Worm (Caenorhabditis elegans) whole organism, L3 larva: Measurements from ENCODE around the gene abcf-1.

Experiments used
- ZK546.5 ChIP-seq: sonication (generic microtip); optimal IDR thresholded peaks from 2 replicates; lab custom pipeline; 2017; ENCODE audit warnings: missing biosample characterization, missing genetic modification characterization
- aly-2 ChIP-seq: fragments of 150-350 bp; optimal IDR thresholded peaks from 2 replicates; lab custom pipeline; 2014; ENCODE audit warnings: missing biosample characterization, missing genetic modification characterization
- ama-1 ChIP-seq: fragments of 150-350 bp; optimal IDR thresholded peaks from 2 replicates; lab custom pipeline; 2018
- ceh-16 ChIP-seq: sonication (generic microtip); optimal IDR thresholded peaks from 2 replicates; lab custom pipeline; 2017; ENCODE audit warnings: missing biosample characterization, missing genetic modification characterization
- ceh-28 ChIP-seq: fragments of 150-350 bp; optimal IDR thresholded peaks from 2 replicates; lab custom pipeline; 2014; ENCODE audit warnings: missing biosample characterization, missing genetic modification reagents, missing genetic modification characterization
- ceh-82 ChIP-seq: fragments of 150-350 bp; optimal IDR thresholded peaks from 2 replicates; lab custom pipeline; 2014; ENCODE audit warnings: missing biosample characterization, missing genetic modification characterization
- ceh-9 ChIP-seq: sonication (generic microtip); optimal IDR thresholded peaks from 2 replicates; lab custom pipeline; 2018; ENCODE audit warnings: missing biosample characterization, missing genetic modification characterization
- daf-12 ChIP-seq: fragments of 150-350 bp; optimal IDR thresholded peaks from 2 replicates; lab custom pipeline; 2014; ENCODE audit warnings: missing biosample characterization, missing genetic modification reagents, missing genetic modification characterization
- egl-27 ChIP-seq: sonication (generic microtip); optimal IDR thresholded peaks from 4 replicates; lab custom pipeline; 2017; ENCODE audit warnings: missing biosample characterization, missing genetic modification reagents, missing genetic modification characterization
- egl-5 ChIP-seq: fragments of 150-350 bp; optimal IDR thresholded peaks from 2 replicates; lab custom pipeline; 2017; ENCODE audit warnings: missing biosample characterization, missing genetic modification reagents, missing genetic modification characterization, inconsistent platforms
- elt-1 ChIP-seq: fragments of 150-350 bp; optimal IDR thresholded peaks from 2 replicates; lab custom pipeline; 2014; ENCODE audit warnings: missing biosample characterization, missing genetic modification characterization
- elt-2 ChIP-seq: sonication (generic microtip); optimal IDR thresholded peaks from 2 replicates; lab custom pipeline; 2016; ENCODE audit warnings: missing genetic modification reagents, mild to moderate bottlenecking, missing genetic modification characterization, missing compliant biosample characterization
- eor-1 ChIP-seq, 2 experiments: fragments of 150-350 bp; optimal IDR thresholded peaks; 2 replicates each; lab custom pipeline; 2014 to 2018; ENCODE audit warnings: missing biosample characterization in 2 of 2, missing genetic modification characterization in 2 of 2
- fkh-10 ChIP-seq: sonication (generic microtip); optimal IDR thresholded peaks from 2 replicates; lab custom pipeline; 2017; ENCODE audit warnings: missing biosample characterization, missing genetic modification reagents, missing genetic modification characterization
- fos-1 ChIP-seq: fragments of 150-350 bp; optimal IDR thresholded peaks from 2 replicates; lab custom pipeline; 2014; ENCODE audit warnings: missing biosample characterization, missing genetic modification characterization
- hmg-11 ChIP-seq: sonication (generic microtip); optimal IDR thresholded peaks from 2 replicates; lab custom pipeline; 2016; ENCODE audit warnings: missing genetic modification characterization, missing compliant biosample characterization
- jun-1 ChIP-seq: fragments of 150-350 bp; optimal IDR thresholded peaks from 2 replicates; lab custom pipeline; 2014; ENCODE audit warnings: missing biosample characterization, missing genetic modification reagents, missing genetic modification characterization
- lin-15B ChIP-seq: fragments of 150-350 bp; optimal IDR thresholded peaks from 2 replicates; lab custom pipeline; 2014; ENCODE audit warnings: missing biosample characterization, missing genetic modification characterization
- lin-39 ChIP-seq: fragments of 150-350 bp; optimal IDR thresholded peaks from 2 replicates; lab custom pipeline; 2018; ENCODE audit warnings: missing biosample characterization, missing genetic modification reagents, missing genetic modification characterization
- lsy-12 ChIP-seq: sonication (generic microtip); optimal IDR thresholded peaks from 2 replicates; lab custom pipeline; 2016; ENCODE audit warnings: mild to moderate bottlenecking, missing genetic modification characterization, missing compliant biosample characterization
- mdl-1 ChIP-seq: fragments of 150-350 bp; optimal IDR thresholded peaks from 2 replicates; lab custom pipeline; 2014; ENCODE audit warnings: missing biosample characterization, missing genetic modification characterization
- mml-1 ChIP-seq: fragments of 150-350 bp; sonication (generic microtip); optimal IDR thresholded peaks from 3 replicates; lab custom pipeline; 2014; ENCODE audit warnings: missing biosample characterization, missing genetic modification characterization
- nfya-1 ChIP-seq: sonication (generic microtip); optimal IDR thresholded peaks from 2 replicates; lab custom pipeline; 2017; ENCODE audit warnings: missing genetic modification characterization, mild to moderate bottlenecking, missing compliant biosample characterization, antibody characterized with exemption, moderate library complexity; ENCODE audit not compliant: insufficient read depth
- nhr-11 ChIP-seq: fragments of 150-350 bp; optimal IDR thresholded peaks from 2 replicates; lab custom pipeline; 2014; ENCODE audit warnings: missing biosample characterization, missing genetic modification characterization
- nhr-12 ChIP-seq: fragments of 150-350 bp; optimal IDR thresholded peaks from 2 replicates; lab custom pipeline; 2014; ENCODE audit warnings: missing biosample characterization, missing genetic modification characterization
- nhr-237 ChIP-seq: fragments of 150-350 bp; optimal IDR thresholded peaks from 2 replicates; lab custom pipeline; 2014; ENCODE audit warnings: missing biosample characterization, missing genetic modification characterization
- nhr-25 ChIP-seq: sonication (generic microtip); optimal IDR thresholded peaks from 2 replicates; lab custom pipeline; 2017; ENCODE audit warnings: missing biosample characterization, missing genetic modification characterization
- nhr-28 ChIP-seq: fragments of 150-350 bp; optimal IDR thresholded peaks from 2 replicates; lab custom pipeline; 2014; ENCODE audit warnings: missing biosample characterization, missing genetic modification characterization
- nhr-43 ChIP-seq: sonication (generic microtip); optimal IDR thresholded peaks from 2 replicates; lab custom pipeline; 2016; ENCODE audit warnings: mild to moderate bottlenecking, missing genetic modification characterization, missing compliant biosample characterization; ENCODE audit not compliant: poor library complexity, severe bottlenecking
- nhr-77 ChIP-seq: fragments of 150-350 bp; optimal IDR thresholded peaks from 2 replicates; lab custom pipeline; 2014; ENCODE audit warnings: missing biosample characterization, missing genetic modification characterization
- pha-4 ChIP-seq: fragments of 150-350 bp; optimal IDR thresholded peaks from 2 replicates; lab custom pipeline; 2014; ENCODE audit warnings: missing biosample characterization, missing genetic modification reagents, missing genetic modification characterization
- pqm-1 ChIP-seq: fragments of 150-350 bp; optimal IDR thresholded peaks from 2 replicates; lab custom pipeline; 2017; ENCODE audit warnings: missing biosample characterization, missing genetic modification characterization, inconsistent platforms
- sea-2 ChIP-seq: fragments of 150-350 bp; sonication (generic microtip); optimal IDR thresholded peaks from 4 replicates; lab custom pipeline; 2014; ENCODE audit warnings: missing biosample characterization, missing genetic modification reagents, missing genetic modification characterization
- tbx-2 ChIP-seq: sonication (generic microtip); optimal IDR thresholded peaks from 2 replicates; lab custom pipeline; 2016; ENCODE audit warnings: mild to moderate bottlenecking, missing genetic modification characterization, missing compliant biosample characterization
- unc-39 ChIP-seq: sonication (generic microtip); optimal IDR thresholded peaks from 4 replicates; lab custom pipeline; 2017; ENCODE audit warnings: missing biosample characterization, missing genetic modification characterization
- unc-62 ChIP-seq: fragments of 150-350 bp; sonication (generic microtip); optimal IDR thresholded peaks from 4 replicates; lab custom pipeline; 2014; ENCODE audit warnings: missing biosample characterization, missing genetic modification reagents, missing genetic modification characterization
- zag-1 ChIP-seq: fragments of 150-350 bp; optimal IDR thresholded peaks from 2 replicates; lab custom pipeline; 2014; ENCODE audit warnings: missing biosample characterization, missing genetic modification characterization

The abcf-1 gene

ce11 chrV:12780248-12780647 is 17.1 kb upstream of the abcf-1 start:
- TF ChIP-seq hmg-11 (tag; lab: Kevin White, UChicago) = peak; percentile 64
- TF ChIP-seq ceh-28 (tag; lab: Kevin White, UChicago) = no peak
- TF ChIP-seq pqm-1 (tag; lab: Kevin White, UChicago) = peak; percentile 7
- peak; percentile 49 for TF ChIP-seq nfya-1
- peak; percentile 28 for TF ChIP-seq elt-2 (tag; lab: Kevin White, UChicago)
- TF ChIP-seq daf-12 = no peak
- TF ChIP-seq lin-39 = peak; percentile 1
- no peak for TF ChIP-seq zag-1
- peak; percentile 57 for TF ChIP-seq lsy-12 (tag; lab: Kevin White, UChicago)
- TF ChIP-seq ceh-82 (tag; lab: Kevin White, UChicago) = peak; percentile 35
- TF ChIP-seq lin-15B = no peak
- TF ChIP-seq nhr-43 (tag; lab: Kevin White, UChicago) = peak; percentile 29
- peak; percentile 22 for TF ChIP-seq tbx-2
- peak; percentile 33 for TF ChIP-seq pha-4
- TF ChIP-seq, all 47 proteins: peak for 10

ce11 chrV:12773852-12774251 is 10.7 kb upstream of the abcf-1 start:
- TF ChIP-seq ZK546.5 (no peak), ceh-9 (tag; lab: Kevin White, UChicago) (no peak), daf-12 (no peak), ceh-28 (tag; lab: Kevin White, UChicago) (no peak), aly-2 (tag; lab: Kevin White, UChicago) (no peak), fos-1 (no peak), mml-1 (tag; lab: Kevin White, UChicago) (no peak), jun-1 (no peak), pha-4 (no peak), nhr-25 (tag; lab: Kevin White, UChicago) (no peak), unc-62 (GFP tag; lab: Kevin White, UChicago) (no peak), hmg-11 (tag; lab: Kevin White, UChicago) (no peak), nhr-12 (tag; lab: Kevin White, UChicago) (no peak), nhr-43 (tag; lab: Kevin White, UChicago) (no peak), egl-5 (tag; lab: Kevin White, UChicago) (no peak), eor-1 (tag; optimal IDR thresholded peaks at IDR 0.05; lab: Kevin White, UChicago) (no peak), nhr-11 (tag; lab: Kevin White, UChicago) (no peak), zag-1 (no peak)

- TF ChIP-seq ceh-16 (no peak), ceh-28 (tag; lab: Kevin White, UChicago) (no peak), pha-4 (no peak), ama-1 (no peak), daf-12 (no peak), elt-1 (tag; lab: Kevin White, UChicago) (no peak), egl-27 (no peak), nhr-237 (tag; lab: Kevin White, UChicago) (no peak), mdl-1 (tag; lab: Kevin White, UChicago) (no peak), nhr-12 (tag; lab: Kevin White, UChicago) (no peak), pqm-1 (tag; lab: Kevin White, UChicago) (no peak), jun-1 (no peak), ceh-9 (tag; lab: Kevin White, UChicago) (no peak), ceh-82 (tag; lab: Kevin White, UChicago) (no peak), lsy-12 (tag; lab: Kevin White, UChicago) (no peak)
These were observed 10.0 kb upstream of the abcf-1 start, which contains the start of gene ZC455.1 for ce11 chrV:12773222-12773621. ZC455.1 (plus strand) TSS chrV:12773522.

- TF ChIP-seq nhr-77 (tag; lab: Kevin White, UChicago) (no peak), unc-39 (tag; lab: Kevin White, UChicago) (no peak), sea-2 (GFP tag; lab: Kevin White, UChicago) (no peak), nhr-237 (tag; lab: Kevin White, UChicago) (no peak), nhr-28 (tag; lab: Kevin White, UChicago) (no peak), nhr-43 (tag; lab: Kevin White, UChicago) (no peak), egl-5 (tag; lab: Kevin White, UChicago) (no peak), jun-1 (no peak), ceh-16 (no peak), fkh-10 (GFP tag; lab: Kevin White, UChicago) (no peak)
- TF ChIP-seq, all 47 proteins: peak for 0
These were observed 5.8 kb upstream of the abcf-1 start, which contains the start of gene srt-43 for ce11 chrV:12768946-12769345. srt-43 (plus strand) TSS chrV:12769246.
